Worm (Caenorhabditis elegans): ENCODE results near the gene aipr-1.

ce11 chrII:6631995-6632394, 37.9 kb upstream of the aipr-1 start:
- TF ChIP-seq ztf-29 (GFP tag; IDR thresholded peaks at IDR 0.05) (no peak), ref-1 (GFP tag; conservative IDR thresholded peaks at IDR 0.05) (no peak), klf-2 (GFP tag; conservative IDR thresholded peaks at IDR 0.05) (no peak), T22C8.4 (GFP tag; IDR thresholded peaks at IDR 0.05) (no peak), tab-1 (GFP tag; IDR thresholded peaks at IDR 0.05) (no peak), med-1 (GFP tag; optimal IDR thresholded peaks at IDR 0.05; ENCODE audit: insufficient read depth) (no peak), flt-1 (GFP tag; IDR thresholded peaks at IDR 0.05) (no peak)

Data from whole organism, midembryonic.